Fruit fly (Drosophila melanogaster): ENCODE data around the gene CG31360.

dm6 chr3R:17645239-17645638, 39.7 kb upstream of the CG31360 start:
- TF ChIP-seq Pif1A (GFP tag; optimal IDR thresholded peaks at IDR 0.05) (no peak), CG4496 (GFP tag; IDR thresholded peaks at IDR 0.05) (peak; percentile 22; the same call in 1 of the 3 replicates), CG15710 (tag; optimal IDR thresholded peaks at IDR 0.05) (no peak), CG32121 (GFP tag; IDR thresholded peaks at IDR 0.05) (no peak)
